Worm (Caenorhabditis elegans) whole organism, L3 larva: ENCODE results near the gene sto-3.
A peak's percentile ranks its signal among the peaks of the same experiment; 100 is the strongest.

ENCODE experiments used
- R02D3.7 ChIP-seq: fragments of 150-350 bp; optimal IDR thresholded peaks from 2 replicates; lab custom pipeline; 2014; ENCODE audit warnings: missing biosample characterization, missing genetic modification characterization
- jun-1 ChIP-seq: fragments of 150-350 bp; optimal IDR thresholded peaks from 2 replicates; lab custom pipeline; 2014; ENCODE audit warnings: missing biosample characterization, missing genetic modification reagents, missing genetic modification characterization
- lin-39 ChIP-seq: fragments of 150-350 bp; optimal IDR thresholded peaks from 2 replicates; lab custom pipeline; 2018; ENCODE audit warnings: missing biosample characterization, missing genetic modification reagents, missing genetic modification characterization
- pha-4 ChIP-seq: fragments of 150-350 bp; optimal IDR thresholded peaks from 2 replicates; lab custom pipeline; 2014; ENCODE audit warnings: missing biosample characterization, missing genetic modification reagents, missing genetic modification characterization
- ztf-4 ChIP-seq: fragments of 150-350 bp; optimal IDR thresholded peaks from 2 replicates; lab custom pipeline; 2014; ENCODE audit warnings: missing biosample characterization, missing genetic modification characterization

DNA sequence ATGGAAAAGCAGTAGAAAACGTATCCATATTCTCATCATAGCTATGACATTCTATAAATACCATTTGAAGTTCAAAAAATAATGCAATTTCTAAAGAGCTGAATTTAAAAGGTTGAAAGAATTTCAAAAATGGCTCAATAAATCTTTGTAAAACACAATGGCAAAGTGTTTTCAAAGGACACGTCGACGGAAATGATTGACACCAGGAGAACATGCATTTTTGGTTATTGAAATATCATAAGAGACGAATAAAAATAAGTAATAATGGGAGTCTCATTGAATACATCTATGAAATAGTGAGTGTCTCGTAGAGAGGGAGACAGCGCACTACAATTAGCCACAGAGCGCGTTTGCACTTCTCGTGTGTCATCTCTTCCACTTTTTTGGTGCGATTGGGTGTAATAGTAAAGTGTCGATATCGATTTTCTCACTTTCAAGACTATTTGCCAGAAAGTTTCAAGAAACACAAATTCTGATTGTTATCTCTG lies 34.7 kb upstream of the sto-3 start, which contains the start of gene T04F8.2:
- TF ChIP-seq pha-4 (tag; lab: Kevin White, UChicago), result peak; percentile 86
- TF ChIP-seq jun-1, result peak; percentile 28
- no peak for TF ChIP-seq R02D3.7 (tag; lab: Kevin White, UChicago)
- TF ChIP-seq ztf-4 (tag; lab: Kevin White, UChicago), result no peak
- TF ChIP-seq lin-39 (tag; lab: Kevin White, UChicago), result peak; percentile 69
